Fruit fly (Drosophila melanogaster) whole organism, larva: ENCODE data around the gene Polr1D.
A peak's percentile ranks its signal among the peaks of the same experiment; 100 is the strongest.

ENCODE experiments used
- noc ChIP-seq: fragments of 200-800 bp; sonication (Bioruptor generic); optimal IDR thresholded peaks from 3 replicates; lab custom pipeline; 2019; ENCODE audit warnings: missing biosample characterization, mild to moderate bottlenecking, missing genetic modification characterization, moderate library complexity

The Polr1D gene

DNA sequence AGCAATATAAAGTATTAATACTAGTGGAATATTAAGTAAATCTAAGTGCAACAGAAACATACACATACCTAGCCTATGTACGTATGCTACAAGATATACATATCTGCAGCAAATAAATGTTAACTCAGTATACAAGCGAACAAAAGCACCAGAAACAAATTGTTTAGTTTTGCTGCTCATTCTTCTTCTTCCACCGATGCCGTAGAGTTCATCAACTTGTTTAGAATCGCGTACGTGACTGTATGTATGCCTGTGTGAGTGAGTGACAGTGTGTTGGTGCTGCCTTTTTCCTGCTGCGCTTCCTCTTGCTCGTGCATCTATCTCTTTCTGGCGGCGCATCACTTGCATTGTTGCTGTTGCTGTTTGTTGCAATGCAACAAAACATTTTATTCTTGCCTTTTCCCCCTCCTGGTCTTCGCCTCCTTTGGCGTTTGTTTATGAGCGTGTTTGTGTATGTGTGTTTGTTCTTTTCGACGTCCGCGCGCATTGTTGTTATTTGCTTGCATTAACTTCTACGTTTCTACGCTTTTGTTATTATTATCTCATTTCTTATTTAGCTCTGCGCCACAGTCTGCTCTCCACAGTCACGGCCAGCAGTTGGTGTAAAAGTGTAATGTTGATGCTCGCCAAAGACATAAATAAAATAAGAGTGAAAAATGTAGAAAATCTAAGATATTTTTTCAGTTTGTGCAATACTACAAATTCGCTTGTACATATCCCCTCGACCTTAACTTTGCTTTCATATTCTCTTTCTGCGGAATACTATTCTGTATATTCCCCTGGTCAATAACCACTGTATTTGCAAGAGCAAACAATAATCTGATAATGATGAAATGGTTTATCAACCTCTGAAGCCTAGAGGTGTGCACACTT is 23.9 kb upstream of the Polr1D start:
- TF ChIP-seq noc (tag; lab: Kevin White, UChicago): peak; percentile 23

DNA sequence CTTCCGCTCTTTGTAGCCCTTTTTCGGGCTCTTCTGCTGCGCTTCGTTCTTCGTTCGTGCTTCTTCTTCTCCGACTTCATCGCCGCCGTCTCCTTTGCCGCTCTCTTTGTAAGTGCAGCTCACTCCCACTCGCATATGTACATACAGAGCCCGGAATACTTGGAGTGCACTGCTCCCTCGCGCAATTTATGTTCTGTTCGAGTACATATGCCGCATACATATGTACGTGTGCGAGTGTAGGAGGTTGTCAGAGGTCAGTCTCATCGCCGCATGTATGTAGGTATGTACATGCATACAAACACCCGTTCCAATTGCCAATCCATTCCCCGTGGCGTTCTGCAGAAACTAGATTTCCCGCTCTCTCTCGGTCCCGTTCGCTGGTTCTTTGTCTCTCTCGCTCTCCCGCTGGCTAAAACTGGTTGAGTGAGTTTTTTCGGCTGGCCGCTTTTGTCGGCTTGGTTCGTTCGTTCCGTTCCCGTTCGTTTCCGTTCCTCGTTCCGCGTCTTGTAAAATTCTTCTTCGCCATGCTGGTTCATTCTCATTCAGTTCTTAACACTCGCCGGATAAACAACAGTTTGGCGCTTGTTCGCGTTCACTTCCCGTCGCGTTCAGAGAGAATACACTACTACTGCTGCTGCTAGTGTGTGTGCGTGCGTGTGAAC is 23.1 kb upstream of the Polr1D start:
- peak; percentile 46 for TF ChIP-seq noc (tag; lab: Kevin White, UChicago)

DNA sequence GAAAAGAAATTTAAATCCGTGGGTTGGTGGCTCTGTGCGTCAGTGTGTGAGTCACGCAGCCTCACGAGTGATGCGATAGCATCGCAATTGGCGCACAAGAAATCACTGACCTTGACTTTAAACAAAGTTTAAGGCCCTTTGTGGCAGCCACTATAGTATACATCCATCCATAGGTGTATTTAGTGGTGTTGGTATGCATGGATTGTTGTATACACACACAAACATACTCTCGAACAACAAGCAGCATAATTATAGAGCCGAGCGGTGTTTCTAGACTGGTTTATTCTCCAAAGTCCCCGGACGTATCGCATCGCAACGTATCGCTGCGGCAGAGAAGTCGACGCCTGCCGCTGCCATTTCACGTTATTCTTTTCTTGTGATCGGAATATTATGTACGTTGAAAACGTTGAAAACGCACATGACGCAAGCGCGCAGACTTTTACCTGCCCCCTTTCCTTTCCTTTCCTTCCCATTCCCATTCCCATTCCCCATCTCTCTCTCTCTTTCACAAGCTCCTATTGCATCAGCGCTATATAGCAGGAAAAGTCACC is 21.8 kb upstream of the Polr1D start:
- TF ChIP-seq noc (tag; lab: Kevin White, UChicago): no peak

DNA sequence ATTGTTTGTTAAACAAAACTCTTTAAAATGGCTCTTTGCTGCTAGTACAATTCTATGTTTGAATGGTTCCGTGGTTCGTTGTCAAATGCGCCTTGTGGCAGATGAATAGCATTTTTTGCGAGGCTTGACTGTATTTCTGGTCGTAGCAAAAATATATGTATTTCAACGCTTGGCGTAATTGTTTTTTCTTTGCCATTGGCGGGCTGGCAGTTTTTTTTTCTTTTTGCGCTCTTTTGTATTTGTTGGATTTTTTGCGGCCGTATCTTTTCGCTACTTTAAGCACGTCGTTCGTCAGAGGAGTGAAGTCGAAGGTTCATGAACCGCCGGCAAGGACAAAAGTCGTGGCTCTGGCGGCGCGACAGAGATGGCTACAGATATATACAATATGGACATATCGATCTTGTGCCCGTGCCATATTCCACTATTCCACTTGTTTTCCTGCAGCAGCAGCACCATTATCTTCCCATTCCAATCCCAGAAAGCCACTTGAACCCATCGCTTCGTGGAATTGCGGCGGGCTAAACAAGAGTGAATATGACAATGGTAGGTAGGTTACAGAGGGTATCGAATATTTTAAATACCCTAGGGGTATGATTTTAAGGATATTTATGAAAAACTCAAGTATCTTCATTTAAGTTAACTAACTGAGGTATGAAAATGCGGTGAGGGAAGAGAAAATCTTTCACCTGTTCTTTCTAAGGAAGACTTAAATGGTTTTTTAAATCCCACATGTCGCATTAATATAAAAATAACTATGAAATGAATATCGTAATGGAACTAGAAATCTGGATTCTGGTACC is 21.1 kb upstream of the Polr1D start:
- TF ChIP-seq noc (tag; lab: Kevin White, UChicago): no peak

DNA sequence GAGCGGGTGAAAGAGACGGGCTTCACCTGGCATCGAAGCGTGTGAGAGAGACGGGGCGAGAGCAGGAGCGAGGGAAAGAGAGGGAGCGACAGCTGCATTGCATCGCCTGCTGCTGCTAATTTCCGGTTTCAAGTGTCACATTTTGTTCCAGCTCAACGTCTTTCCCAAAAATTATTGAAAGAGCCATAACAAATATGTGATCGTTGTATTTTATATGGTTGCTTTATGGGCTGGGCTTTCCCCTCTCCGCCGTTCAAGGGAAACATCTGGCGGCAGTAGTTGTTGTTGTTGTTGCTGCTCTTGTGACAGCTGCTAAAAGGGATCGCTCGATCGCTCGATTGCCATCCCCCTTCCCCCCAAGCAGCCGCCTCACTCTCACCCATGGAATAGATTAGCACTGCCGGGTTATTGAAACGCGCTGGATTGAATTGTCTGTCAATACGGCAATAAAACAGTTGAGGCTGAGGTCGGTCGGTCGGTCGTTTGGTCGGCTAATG is 19.9 kb upstream of the Polr1D start:
- TF ChIP-seq noc (tag; lab: Kevin White, UChicago): no peak

DNA sequence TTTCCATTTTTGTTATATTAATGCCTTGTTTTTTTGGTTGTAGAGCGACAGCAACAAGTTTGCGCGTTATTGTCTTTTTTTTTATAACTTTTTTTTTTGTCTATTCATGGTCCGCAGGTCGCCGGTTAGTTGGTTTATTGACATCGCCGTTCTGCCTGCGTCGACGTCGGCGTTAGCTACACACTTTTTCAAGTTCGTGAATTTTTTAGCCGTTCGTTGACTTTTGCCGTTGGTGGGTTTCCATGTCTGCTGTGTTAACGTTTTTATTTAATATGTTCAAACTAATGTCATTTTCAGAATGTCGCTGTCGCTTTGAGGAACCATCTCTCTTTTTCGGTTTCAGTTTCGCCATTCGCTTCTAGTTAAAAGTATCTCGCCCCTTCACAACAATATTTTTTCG is 11.6 kb upstream of the Polr1D start:
- no peak for TF ChIP-seq noc (tag; lab: Kevin White, UChicago)

DNA sequence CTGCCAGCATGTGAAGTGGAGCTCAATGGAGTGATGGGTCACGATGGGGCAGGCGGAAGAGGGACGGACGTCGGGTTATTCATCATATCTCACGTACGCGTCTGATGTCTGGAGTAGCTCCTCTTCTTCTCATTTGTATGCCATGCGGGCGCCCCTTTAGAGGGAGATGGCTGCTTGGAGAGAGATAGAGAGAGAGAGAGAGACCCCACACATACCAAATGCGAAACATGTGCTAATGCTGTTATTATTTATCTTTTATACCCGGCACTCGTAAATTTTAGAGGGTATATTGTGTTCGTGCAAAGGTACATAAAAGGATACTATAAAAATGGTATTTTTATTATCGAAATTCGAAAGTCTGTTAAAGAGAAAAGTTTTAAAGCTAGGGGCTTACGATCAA is 11.0 kb upstream of the Polr1D start:
- TF ChIP-seq noc (tag; lab: Kevin White, UChicago): no peak

DNA sequence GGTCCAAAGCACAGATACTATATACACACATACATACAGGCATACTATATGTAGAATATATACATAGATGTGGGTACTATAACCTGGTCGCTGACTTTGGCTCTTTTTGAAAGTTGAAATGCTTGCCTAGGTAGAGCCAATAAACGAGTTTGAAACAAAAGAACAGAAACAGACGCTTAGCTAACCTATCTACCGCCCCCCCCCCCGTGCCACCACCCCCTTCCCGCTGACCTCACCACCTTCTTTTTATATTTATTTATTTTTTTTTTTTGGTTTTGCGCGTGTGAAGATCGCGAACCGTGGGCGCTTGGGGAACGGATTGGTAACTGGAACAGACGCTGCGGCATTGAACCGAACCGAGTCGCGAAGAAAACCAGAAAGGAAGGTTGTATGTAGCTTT is 9.1 kb upstream of the Polr1D start:
- no peak for TF ChIP-seq noc (tag; lab: Kevin White, UChicago)

DNA sequence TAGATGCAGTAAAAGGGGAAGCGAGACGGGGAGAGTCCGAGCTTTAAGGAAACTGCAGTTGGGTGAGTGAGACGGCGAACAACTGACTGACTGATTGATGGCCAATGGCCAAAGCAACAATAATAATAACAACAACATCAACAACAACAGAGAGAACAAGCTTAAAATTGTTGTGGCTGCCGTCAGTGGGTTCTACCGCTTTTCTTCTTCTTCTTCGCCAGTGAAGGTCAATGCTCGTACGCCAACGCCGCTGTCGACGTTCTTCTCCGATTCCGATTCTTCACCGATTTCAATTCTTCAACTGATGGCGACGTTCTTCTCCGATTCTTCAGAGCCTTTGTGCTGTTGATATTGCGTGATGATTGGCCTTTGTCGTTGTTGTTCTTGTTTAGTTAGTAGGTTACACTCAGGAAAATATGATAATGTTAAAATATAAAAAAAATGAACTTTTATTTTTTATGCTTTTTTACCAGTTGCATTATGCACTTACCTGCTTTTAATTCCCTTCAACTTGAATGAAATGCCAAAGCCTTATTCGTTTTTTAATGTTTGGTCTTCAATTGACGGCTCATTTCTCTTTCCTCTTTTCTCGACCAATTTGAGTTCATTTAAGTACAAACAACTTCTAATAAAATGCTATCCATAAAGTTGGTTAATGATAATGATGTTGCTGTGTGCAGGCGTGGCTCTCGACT is 7.3 kb upstream of the Polr1D start:
- TF ChIP-seq noc (tag; lab: Kevin White, UChicago): no peak

DNA sequence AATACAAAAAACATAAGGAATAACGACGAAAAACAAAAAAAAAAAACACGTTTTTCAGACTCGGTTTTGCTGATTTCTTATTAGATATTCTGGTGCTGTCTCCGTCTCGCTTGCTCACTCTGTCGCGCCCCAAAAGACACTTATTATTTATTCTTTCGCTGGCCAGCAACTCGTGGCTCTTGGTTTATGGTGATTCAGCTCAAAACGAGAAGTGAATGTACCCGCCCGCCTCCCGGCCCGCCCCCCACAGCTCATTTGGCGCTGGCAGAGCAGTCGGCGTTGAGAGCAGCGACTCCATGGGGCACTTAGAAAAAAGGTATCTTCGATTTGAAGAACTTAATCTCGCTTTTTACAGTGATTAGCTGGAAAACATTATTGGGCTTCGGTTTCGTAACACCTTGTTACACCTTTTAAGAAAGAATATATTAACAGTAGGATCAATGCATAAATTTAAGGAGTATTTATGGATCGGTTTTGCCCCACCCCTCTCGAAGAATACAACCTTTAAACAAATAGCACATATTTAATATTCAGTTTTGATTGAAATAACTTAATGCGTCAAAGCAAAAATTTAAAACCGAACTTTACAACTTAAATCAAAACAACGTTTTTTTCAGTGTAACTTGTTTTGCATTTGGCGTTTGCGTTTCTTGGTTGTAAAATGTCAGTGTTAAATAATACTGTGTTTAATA is 6.5 kb upstream of the Polr1D start:
- TF ChIP-seq noc (tag; lab: Kevin White, UChicago): peak; percentile 85

DNA sequence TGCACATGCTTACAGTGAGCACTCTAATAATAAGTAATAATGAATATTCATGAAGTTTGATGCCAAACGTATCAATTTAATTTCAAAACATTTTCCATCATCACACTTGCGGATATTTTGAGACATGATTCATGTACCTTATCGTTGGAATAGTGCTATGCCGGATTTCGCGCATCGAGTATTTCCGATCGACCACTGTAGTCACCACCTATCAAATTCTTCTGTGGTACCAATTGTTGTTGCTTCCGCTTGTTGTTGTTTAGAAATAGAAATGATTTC is 5.9 kb upstream of the Polr1D start:
- peak; percentile 58 for TF ChIP-seq noc (tag; lab: Kevin White, UChicago)

DNA sequence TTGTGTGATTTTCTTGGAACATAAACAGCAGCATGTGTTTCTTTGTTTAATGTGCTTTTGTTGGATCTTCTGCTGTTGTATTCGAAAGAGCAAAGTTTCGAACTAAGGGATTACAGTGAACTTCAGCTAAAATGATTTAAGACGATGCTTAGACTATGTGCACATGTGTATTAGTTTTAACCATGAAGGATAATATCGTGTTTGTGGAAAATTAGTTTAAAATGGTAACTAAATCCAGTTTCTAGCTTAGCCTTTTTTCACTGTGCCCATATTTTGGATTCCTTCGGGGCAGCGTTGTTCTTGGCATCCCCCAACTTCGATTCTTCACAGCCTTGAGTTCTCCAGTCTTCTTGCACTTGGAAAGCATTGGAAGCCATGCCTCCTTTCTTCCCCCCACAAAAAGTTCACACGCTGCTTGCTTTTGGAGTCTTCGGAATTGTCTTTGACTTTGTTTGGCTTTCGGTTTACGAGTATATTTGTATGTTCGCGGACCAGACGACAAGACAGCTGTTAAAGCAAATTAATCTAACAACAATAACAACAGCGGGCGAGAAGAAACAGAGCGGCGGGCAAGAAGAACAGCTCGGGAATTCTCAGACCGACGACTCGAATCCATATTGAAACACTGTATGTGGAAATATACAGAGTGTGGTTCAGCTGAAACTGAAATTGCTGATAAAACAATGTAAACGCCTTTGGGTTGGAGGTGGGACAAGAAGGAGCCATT is 5.4 kb upstream of the Polr1D start:
- TF ChIP-seq noc (tag; lab: Kevin White, UChicago): no peak

DNA sequence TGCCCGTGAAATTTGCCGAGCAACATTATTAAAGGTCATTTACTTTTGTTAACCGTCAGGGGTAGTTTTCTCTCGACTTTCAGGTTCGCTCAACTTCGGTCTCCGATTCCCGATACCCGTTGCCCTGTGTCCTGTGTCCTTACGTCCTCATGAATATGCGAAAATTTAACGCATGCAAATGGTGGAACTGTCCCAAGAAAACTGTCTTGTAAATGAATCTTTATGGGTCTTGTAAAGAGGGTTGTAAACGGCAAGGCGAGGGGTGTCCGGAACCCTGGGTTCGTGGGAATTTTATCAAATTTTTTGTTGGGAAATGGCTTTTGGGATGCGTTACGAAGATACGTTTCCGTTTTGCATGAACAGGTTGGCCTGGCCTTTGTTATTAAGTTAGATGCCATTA is 4.7 kb upstream of the Polr1D start:
- TF ChIP-seq noc (tag; lab: Kevin White, UChicago): no peak
